Fruit fly (Drosophila melanogaster): ENCODE results near the gene CG42450.

DNA sequence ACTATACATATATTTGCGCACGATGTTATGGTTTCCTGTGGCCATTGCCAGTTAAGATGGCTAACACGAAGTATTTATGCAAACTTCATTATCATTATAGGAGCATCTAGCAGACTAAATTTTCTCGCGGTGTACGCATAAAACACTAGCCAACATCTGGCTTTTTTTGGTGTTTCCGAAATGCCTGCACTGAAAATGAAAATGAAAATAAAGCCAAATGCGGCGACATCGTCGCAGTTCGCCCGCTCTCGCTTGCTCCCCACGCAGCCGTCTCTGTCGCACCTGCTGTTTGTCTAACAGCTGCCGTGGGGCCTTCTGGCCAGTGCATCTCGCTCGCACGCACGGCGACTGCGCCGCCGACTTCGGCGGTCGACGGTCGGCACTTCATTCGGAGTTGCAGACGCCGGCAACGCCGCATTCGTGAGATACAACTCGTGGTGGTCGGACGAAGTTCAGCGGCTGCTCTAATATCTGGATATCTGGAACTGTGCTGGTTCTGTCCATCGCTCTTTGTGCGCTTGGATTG, 38.2 kb upstream of the CG42450 start, which contains the start of gene CG6891:
- TF ChIP-seq CG8478 (optimal IDR thresholded peaks at IDR 0.05) (no peak), CTCF (optimal IDR thresholded peaks at IDR 0.05) (peak; percentile 12 to 22)

All from S2 (cell line).